Worm (Caenorhabditis elegans): ENCODE results near the gene T16G12.9.

DNA sequence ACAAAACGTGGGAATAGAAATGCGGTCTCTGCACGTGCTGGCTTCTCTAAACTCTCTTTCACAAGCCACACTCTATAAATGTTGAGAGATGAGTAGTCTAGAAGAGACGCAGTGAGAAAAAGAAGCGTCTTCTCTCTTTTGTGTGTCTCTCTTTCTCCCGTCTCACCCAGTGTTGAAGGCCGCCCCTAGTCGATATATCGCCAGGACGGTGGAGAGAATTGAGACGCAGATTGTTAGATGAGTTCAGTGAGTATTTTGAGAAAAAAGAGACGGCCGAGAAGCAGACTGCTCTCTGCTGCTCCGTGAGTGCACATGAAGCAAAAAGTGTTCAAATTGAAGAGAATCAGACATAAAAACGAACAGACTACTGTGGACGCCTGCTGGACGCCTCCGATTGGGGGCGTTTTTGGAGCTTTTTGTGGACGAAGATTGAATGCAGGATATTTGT is 18.5 kb upstream of the T16G12.9 start:
- TF ChIP-seq aly-2 (tag; optimal IDR thresholded peaks at IDR 0.05): no peak
- TF ChIP-seq fkh-10 (GFP tag; optimal IDR thresholded peaks at IDR 0.05): peak; percentile 76
- TF ChIP-seq nhr-25 (tag; optimal IDR thresholded peaks at IDR 0.05; ENCODE audit: borderline replicate concordance, insufficient read depth): peak; percentile 67
- peak; percentile 84 for TF ChIP-seq tra-1 (GFP tag; IDR thresholded peaks at IDR 0.05)
- no peak for TF ChIP-seq egl-27 (tag; optimal IDR thresholded peaks at IDR 0.05)
- peak; percentile 59 for TF ChIP-seq spr-1 (tag; optimal IDR thresholded peaks at IDR 0.05)
- no peak for TF ChIP-seq lin-29 (GFP tag; IDR thresholded peaks at IDR 0.05)
- TF ChIP-seq vab-7 (GFP tag; IDR thresholded peaks at IDR 0.05): 0 out of 2 replicates have a peak, but pooled peaks have one; percentile 41
- no peak for TF ChIP-seq ama-1 (optimal IDR thresholded peaks at IDR 0.05)
